Worm (Caenorhabditis elegans) whole organism, L3 larva: ENCODE data around the gene srsx-36.
A peak's percentile ranks its signal among the peaks of the same experiment; 100 is the strongest.

Experiments
- ama-1 ChIP-seq: fragments of 150-350 bp; optimal IDR thresholded peaks from 2 replicates; lab custom pipeline; 2018
- ceh-82 ChIP-seq: fragments of 150-350 bp; optimal IDR thresholded peaks from 2 replicates; lab custom pipeline; 2014; ENCODE audit warnings: missing biosample characterization, missing genetic modification characterization
- elt-3 ChIP-seq, 3 experiments: fragments of 150-350 bp in 1 of 3; sonication (generic microtip) in 2 of 3; optimal IDR thresholded peaks; 2 replicates in 2 of 3; 4 replicates in 1 of 3; lab custom pipeline; 2014 to 2017; ENCODE audit warnings: missing biosample characterization in 3 of 3, missing genetic modification characterization in 3 of 3
- fos-1 ChIP-seq: fragments of 150-350 bp; optimal IDR thresholded peaks from 2 replicates; lab custom pipeline; 2014; ENCODE audit warnings: missing biosample characterization, missing genetic modification characterization
- lin-15B ChIP-seq: fragments of 150-350 bp; optimal IDR thresholded peaks from 2 replicates; lab custom pipeline; 2014; ENCODE audit warnings: missing biosample characterization, missing genetic modification characterization
- nfya-1 ChIP-seq: sonication (generic microtip); optimal IDR thresholded peaks from 2 replicates; lab custom pipeline; 2017; ENCODE audit warnings: missing genetic modification characterization, mild to moderate bottlenecking, missing compliant biosample characterization, antibody characterized with exemption, moderate library complexity; ENCODE audit not compliant: insufficient read depth
- nhr-11 ChIP-seq: fragments of 150-350 bp; optimal IDR thresholded peaks from 2 replicates; lab custom pipeline; 2014; ENCODE audit warnings: missing biosample characterization, missing genetic modification characterization
- nhr-76 ChIP-seq: fragments of 150-350 bp; sonication (generic microtip); optimal IDR thresholded peaks from 5 replicates; lab custom pipeline; 2014; ENCODE audit warnings: missing biosample characterization, missing genetic modification characterization
- pqm-1 ChIP-seq: fragments of 150-350 bp; optimal IDR thresholded peaks from 2 replicates; lab custom pipeline; 2017; ENCODE audit warnings: missing biosample characterization, missing genetic modification characterization, inconsistent platforms
- unc-62 ChIP-seq: fragments of 150-350 bp; sonication (generic microtip); optimal IDR thresholded peaks from 4 replicates; lab custom pipeline; 2014; ENCODE audit warnings: missing biosample characterization, missing genetic modification reagents, missing genetic modification characterization

- peak; percentile 57 for TF ChIP-seq nhr-11 (tag; lab: Kevin White, UChicago)
- TF ChIP-seq pqm-1 (tag; lab: Kevin White, UChicago), result peak; percentile 54
- TF ChIP-seq nhr-76 (tag; lab: Kevin White, UChicago), result no peak
- TF ChIP-seq ama-1, result peak; percentile 62
- peak; percentile 93 for TF ChIP-seq lin-15B
- no peak for TF ChIP-seq unc-62 (GFP tag; lab: Kevin White, UChicago)
- TF ChIP-seq ceh-82 (tag; lab: Kevin White, UChicago), result peak; percentile 87
- TF ChIP-seq elt-3 (tag; optimal IDR thresholded peaks at IDR 0.05; lab: Kevin White, UChicago), result no peak
- TF ChIP-seq nfya-1 (tag; lab: Kevin White, UChicago), result peak; percentile 89
- TF ChIP-seq fos-1 (tag; lab: Kevin White, UChicago), result no peak
Observed at ce11 chrV:15766122-15766594, 43.3 kb downstream of the srsx-36 start, which contains the start of the genes haf-3 and F57A10.2.
